Fruit fly (Drosophila melanogaster): ENCODE results near the gene ArgRS.

The ArgRS gene

dm6 chrX:15844139-15844538, at the start of gene ArgRS, which contains the start of gene CG8578:
TSS of gene ArgRS (minus strand) at chrX:15844145.
TSS of gene CG8578 (plus strand) at chrX:15844476.
- TF ChIP-seq CG17801 (GFP tag; optimal IDR thresholded peaks at IDR 0.05; ENCODE audit: partially characterized antibody), result peak; percentile 20

- TF ChIP-seq CG17801 (GFP tag; optimal IDR thresholded peaks at IDR 0.05; ENCODE audit: partially characterized antibody), result peak; percentile 32
Measured at dm6 chrX:15891606-15892345, 47.8 kb upstream of the ArgRS start, which contains the start of gene shi. TSS of gene shi (plus strand) at chrX:15892116.

- TF ChIP-seq CG17801 (GFP tag; optimal IDR thresholded peaks at IDR 0.05; ENCODE audit: partially characterized antibody), result peak; percentile 8
Measured at dm6 chrX:15889780-15890608, 46.0 kb upstream of the ArgRS start, which contains the start of the genes MSBP and CG15916. TSS of gene MSBP (minus strand) at chrX:15890109. TSS of gene CG15916 (plus strand) at chrX:15890589.

- no peak for TF ChIP-seq CG17801 (GFP tag; optimal IDR thresholded peaks at IDR 0.05; ENCODE audit: partially characterized antibody)
Measured at dm6 chrX:15888763-15889162, 44.8 kb upstream of the ArgRS start.

dm6 chrX:15887247-15887616, 43.3 kb upstream of the ArgRS start, which contains the start of gene tay:
TSS of gene tay (minus strand) at chrX:15887311.
- no peak for TF ChIP-seq CG17801 (GFP tag; optimal IDR thresholded peaks at IDR 0.05; ENCODE audit: partially characterized antibody)

dm6 chrX:15886411-15887246, 42.7 kb upstream of the ArgRS start:
- TF ChIP-seq CG17801 (GFP tag; optimal IDR thresholded peaks at IDR 0.05; ENCODE audit: partially characterized antibody), result peak; percentile 98

dm6 chrX:15875569-15875968, 31.6 kb upstream of the ArgRS start:
- TF ChIP-seq CG17801 (GFP tag; optimal IDR thresholded peaks at IDR 0.05; ENCODE audit: partially characterized antibody), result no peak

dm6 chrX:15874437-15874836, 30.5 kb upstream of the ArgRS start:
- TF ChIP-seq CG17801 (GFP tag; optimal IDR thresholded peaks at IDR 0.05; ENCODE audit: partially characterized antibody), result no peak

dm6 chrX:15870777-15871757, 27.1 kb upstream of the ArgRS start:
- TF ChIP-seq CG17801 (GFP tag; optimal IDR thresholded peaks at IDR 0.05; ENCODE audit: partially characterized antibody), result no peak

dm6 chrX:15869843-15870242, 25.9 kb upstream of the ArgRS start, which contains the start of gene CG16952:
TSS of gene CG16952 (plus strand) at chrX:15870183.
- TF ChIP-seq CG17801 (GFP tag; optimal IDR thresholded peaks at IDR 0.05; ENCODE audit: partially characterized antibody), result no peak

- no peak for TF ChIP-seq CG17801 (GFP tag; optimal IDR thresholded peaks at IDR 0.05; ENCODE audit: partially characterized antibody)
Measured at dm6 chrX:15868781-15869180, 24.8 kb upstream of the ArgRS start.

- TF ChIP-seq CG17801 (GFP tag; optimal IDR thresholded peaks at IDR 0.05; ENCODE audit: partially characterized antibody), result peak; percentile 100
Measured at dm6 chrX:15867863-15868262, 23.9 kb upstream of the ArgRS start, which contains the start of gene Gapdh2. TSS of gene Gapdh2 (plus strand) at chrX:15868145.

dm6 chrX:15866799-15867412, 23.0 kb upstream of the ArgRS start:
- TF ChIP-seq CG17801 (GFP tag; optimal IDR thresholded peaks at IDR 0.05; ENCODE audit: partially characterized antibody), result peak; percentile 14
